Worm (Caenorhabditis elegans) whole organism, late embryonic: Measurements from ENCODE around the gene prp-8.

Source experiments
- ceh-14 ChIP-seq: sonication (generic microtip); optimal IDR thresholded peaks from 2 replicates; lab custom pipeline; 2016; ENCODE audit warnings: missing genotype, missing genetic modification characterization, missing compliant biosample characterization
- ceh-19 ChIP-seq: fragments of 200-800 bp; sonication (Bioruptor generic); optimal IDR thresholded peaks from 2 replicates; lab custom pipeline; 2018; ENCODE audit warnings: mild to moderate bottlenecking, missing genetic modification characterization, missing compliant biosample characterization
- ceh-31 ChIP-seq: sonication (generic microtip); optimal IDR thresholded peaks from 2 replicates; lab custom pipeline; 2016; ENCODE audit warnings: missing genetic modification characterization, missing compliant biosample characterization
- dmd-4 ChIP-seq: sonication (generic microtip); optimal IDR thresholded peaks from 2 replicates; lab custom pipeline; 2016; ENCODE audit warnings: borderline replicate concordance, missing genetic modification characterization, missing compliant biosample characterization
- fkh-10 ChIP-seq: fragments of 150-350 bp; optimal IDR thresholded peaks from 2 replicates; lab custom pipeline; 2014; ENCODE audit warnings: missing biosample characterization, missing genetic modification reagents, missing genetic modification characterization
- nfya-1 ChIP-seq: sonication (generic microtip); optimal IDR thresholded peaks from 2 replicates; lab custom pipeline; 2017; ENCODE audit warnings: missing genetic modification characterization, mild to moderate bottlenecking, missing compliant biosample characterization, antibody characterized with exemption, moderate library complexity
- odd-2 ChIP-seq: sonication (generic microtip); optimal IDR thresholded peaks from 2 replicates; lab custom pipeline; 2017; ENCODE audit warnings: antibody characterized with exemption, mild to moderate bottlenecking, missing genetic modification characterization, missing compliant biosample characterization
- pax-1 ChIP-seq: fragments of 150-350 bp; optimal IDR thresholded peaks from 2 replicates; lab custom pipeline; 2014; ENCODE audit warnings: missing biosample characterization, missing genetic modification characterization
- pha-4 ChIP-seq: fragments of 150-350 bp; optimal IDR thresholded peaks from 2 replicates; lab custom pipeline; 2018; ENCODE audit warnings: missing biosample characterization, missing genetic modification reagents, missing genetic modification characterization
- sox-2 ChIP-seq: fragments of 200-800 bp; sonication (Bioruptor generic); IDR thresholded peaks from 2 replicates; pipeline ENCODE4 v1.3.6; 2022; ENCODE audit warnings: missing genetic modification reagents, missing genetic modification characterization, missing compliant biosample characterization
- ttx-3 ChIP-seq: sonication (generic microtip); optimal IDR thresholded peaks from 2 replicates; lab custom pipeline; 2016; ENCODE audit warnings: missing genetic modification reagents, missing genetic modification characterization, missing compliant biosample characterization
- unc-86 ChIP-seq: sonication (generic microtip); optimal IDR thresholded peaks from 2 replicates; lab custom pipeline; 2016; ENCODE audit warnings: missing genetic modification characterization, missing compliant biosample characterization

prp-8 gene

ce11 chrIII:8211562-8211961, 47.4 kb downstream of the prp-8 start:
- TF ChIP-seq odd-2 (tag; lab: Kevin White, UChicago): no peak
- peak; percentile 42 for TF ChIP-seq ceh-31 (tag; lab: Kevin White, UChicago)

DNA sequence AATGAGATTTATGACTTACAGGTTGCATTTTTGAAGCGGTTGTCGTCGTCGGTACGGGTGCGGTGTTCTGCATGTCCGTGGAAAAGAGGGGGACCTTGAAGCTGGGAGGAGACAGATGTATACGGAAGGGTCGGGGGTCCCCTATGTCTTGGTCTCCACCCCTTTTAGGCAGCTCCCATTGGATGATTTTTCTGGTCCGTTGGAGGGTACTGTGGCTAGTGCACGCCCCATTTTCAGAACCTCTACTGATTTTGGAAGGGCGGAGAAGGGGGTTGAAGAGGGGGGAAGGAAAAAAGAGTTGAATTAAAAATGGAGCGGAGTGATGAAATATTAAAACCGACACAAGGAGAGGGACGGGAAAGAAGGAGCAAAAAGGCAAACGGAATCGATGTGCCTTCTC, 52.1 kb downstream of the prp-8 start, which contains the start of gene unc-86:
Gene unc-86, minus strand, starts transcription at position 113 of the 400 bp plus-strand sequence.
- peak; percentile 64 for TF ChIP-seq nfya-1 (tag; lab: Kevin White, UChicago)
- TF ChIP-seq unc-86 (tag; lab: Kevin White, UChicago): peak; percentile 25
- peak; percentile 53 for TF ChIP-seq ceh-31 (tag; lab: Kevin White, UChicago)
- no peak for TF ChIP-seq dmd-4 (tag; lab: Kevin White, UChicago)

ce11 chrIII:8217919-8218318, 53.7 kb downstream of the prp-8 start, which contains the start of gene C30A5.16:
C30A5.16 (plus strand) TSS chrIII:8218219.
- TF ChIP-seq sox-2 (GFP tag; lab: Robert Waterston, UW): peak; percentile 24
- peak; percentile 75 for TF ChIP-seq ceh-31 (tag; lab: Kevin White, UChicago)
- no peak for TF ChIP-seq pha-4 (tag; lab: Kevin White, UChicago)
- TF ChIP-seq, all 69 proteins: peak for 2

DNA sequence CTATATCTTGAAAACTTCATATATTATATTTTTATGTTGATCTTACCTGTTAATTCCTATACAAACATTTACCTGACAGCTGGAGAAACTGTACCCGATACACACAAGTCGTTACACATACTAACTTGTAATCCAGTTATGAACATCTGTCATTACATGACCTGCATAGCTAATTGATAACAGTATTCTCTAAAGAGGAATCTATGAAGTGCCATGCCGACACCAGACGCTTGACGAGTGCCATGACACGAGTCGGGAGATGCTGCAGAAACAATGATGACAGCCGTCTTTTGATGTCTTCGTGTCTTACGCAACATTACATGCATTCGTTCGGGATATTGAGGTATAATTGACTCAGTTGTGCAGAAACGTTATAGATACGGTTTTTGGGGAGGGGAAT, 55.9 kb downstream of the prp-8 start:
- TF ChIP-seq unc-86 (tag; lab: Kevin White, UChicago) (peak; percentile 38), pax-1 (no peak), fkh-10 (GFP tag; lab: Kevin White, UChicago) (no peak), ceh-14 (no peak), ceh-19 (GFP tag; lab: Kevin White, UChicago) (no peak), ttx-3 (no peak)
